Worm (Caenorhabditis elegans) whole organism, young adult: ENCODE measurements around the gene nhr-141.

ENCODE experiments used
- B0019.2 ChIP-seq: fragments of 200-800 bp; sonication (Bioruptor generic); conservative IDR thresholded peaks from 2 replicates; pipeline ENCODE4 v1.3.6; 2022; ENCODE audit warnings: missing genetic modification reagents, missing genetic modification characterization, missing compliant biosample characterization
- B0035.1 ChIP-seq: sonication (generic microtip); optimal IDR thresholded peaks from 2 replicates; lab custom pipeline; 2016; ENCODE audit warnings: missing genetic modification characterization, mild to moderate bottlenecking, missing compliant biosample characterization, missing genotype, missing genetic modification reagents
- B0336.3 ChIP-seq: fragments of 200-800 bp; sonication (Bioruptor generic); IDR thresholded peaks from 2 replicates; pipeline ENCODE4 v1.3.6; 2022; ENCODE audit warnings: missing genetic modification characterization, missing compliant biosample characterization
- C17E4.6 ChIP-seq: fragments of 200-800 bp; sonication (Bioruptor generic); IDR thresholded peaks from 2 replicates; pipeline ENCODE4 v1.3.6; 2022; ENCODE audit warnings: missing genetic modification reagents, missing genetic modification characterization, missing compliant biosample characterization
- F22D6.2 ChIP-seq: sonication (generic microtip); optimal IDR thresholded peaks from 2 replicates; lab custom pipeline; 2016; ENCODE audit warnings: mild to moderate bottlenecking, missing genetic modification characterization, missing compliant biosample characterization
- F52B5.7 ChIP-seq: sonication (generic microtip); optimal IDR thresholded peaks from 2 replicates; lab custom pipeline; 2016; ENCODE audit warnings: mild to moderate bottlenecking, missing genetic modification characterization, missing compliant biosample characterization
- F55B11.4 ChIP-seq: sonication (generic microtip); optimal IDR thresholded peaks from 2 replicates; lab custom pipeline; 2016; ENCODE audit warnings: missing compliant biosample characterization, missing genetic modification characterization, borderline replicate concordance; ENCODE audit not compliant: insufficient read depth
- F57A8.1 ChIP-seq: fragments of 200-800 bp; sonication (Bioruptor generic); optimal IDR thresholded peaks from 2 replicates; lab custom pipeline; 2018; ENCODE audit warnings: mild to moderate bottlenecking, missing genetic modification characterization, moderate library complexity, missing compliant biosample characterization
- F57C9.4 ChIP-seq: sonication (generic microtip); optimal IDR thresholded peaks from 2 replicates; lab custom pipeline; 2017; ENCODE audit warnings: mild to moderate bottlenecking, missing genetic modification characterization, missing compliant biosample characterization
- Y56A3A.18 ChIP-seq: fragments of 200-800 bp; sonication (Bioruptor generic); IDR thresholded peaks from 2 replicates; pipeline ENCODE4 v1.3.6; 2022; ENCODE audit warnings: missing genetic modification reagents, missing genetic modification characterization, missing compliant biosample characterization
- Y67H2A.10 ChIP-seq: fragments of 200-800 bp; sonication (Bioruptor generic); conservative IDR thresholded peaks from 2 replicates; pipeline ENCODE4 v1.3.6; 2022; ENCODE audit warnings: missing genetic modification reagents, missing genetic modification characterization, missing compliant biosample characterization
- Y95B8A.8 ChIP-seq: fragments of 200-800 bp; sonication (Bioruptor generic); IDR thresholded peaks from 2 replicates; pipeline ENCODE4 v1.3.6; 2022; ENCODE audit warnings: missing genetic modification reagents, missing genetic modification characterization, missing compliant biosample characterization
- akir-1 ChIP-seq: fragments of 200-800 bp; sonication (Bioruptor generic); optimal IDR thresholded peaks from 2 replicates; lab custom pipeline; 2018; ENCODE audit warnings: mild to moderate bottlenecking, missing genetic modification characterization, moderate library complexity, missing compliant biosample characterization
- aptf-2 ChIP-seq: fragments of 200-800 bp; sonication (Bioruptor generic); conservative IDR thresholded peaks from 2 replicates; pipeline ENCODE4 v1.3.6; 2022; ENCODE audit warnings: missing genetic modification reagents, missing genetic modification characterization, missing compliant biosample characterization
- atf-7 ChIP-seq: sonication (generic microtip); optimal IDR thresholded peaks from 2 replicates; lab custom pipeline; 2017; ENCODE audit warnings: mild to moderate bottlenecking, missing genetic modification characterization, missing compliant biosample characterization
- athp-1 ChIP-seq: sonication (generic microtip); optimal IDR thresholded peaks from 2 replicates; lab custom pipeline; 2017; ENCODE audit warnings: mild to moderate bottlenecking, missing genetic modification characterization, missing compliant biosample characterization
- attf-5 ChIP-seq: fragments of 200-800 bp; sonication (Bioruptor generic); optimal IDR thresholded peaks from 2 replicates; lab custom pipeline; 2018; ENCODE audit warnings: mild to moderate bottlenecking, missing genetic modification characterization, missing compliant biosample characterization
- cebp-1 ChIP-seq, 2 experiments: fragments of 200-800 bp in 1 of 2; sonication (Bioruptor generic) in 1 of 2; sonication (generic microtip) in 1 of 2; IDR thresholded peaks in 1 of 2; optimal IDR thresholded peaks in 1 of 2; 2 replicates each; pipeline versions ENCODE4 v1.3.6 to Lab custom; 2017 to 2022; ENCODE audit warnings: missing compliant biosample characterization in 2 of 2, missing genetic modification characterization in 2 of 2, mild to moderate bottlenecking in 1 of 2, missing genetic modification reagents in 1 of 2, moderate library complexity in 1 of 2
- ceh-27 ChIP-seq: fragments of 200-800 bp; sonication (Bioruptor generic); optimal IDR thresholded peaks from 2 replicates; lab custom pipeline; 2018; ENCODE audit warnings: mild to moderate bottlenecking, missing genetic modification characterization, moderate library complexity, missing compliant biosample characterization
- ceh-40 ChIP-seq: fragments of 200-800 bp; sonication (Bioruptor generic); IDR thresholded peaks from 2 replicates; pipeline ENCODE4 v1.3.6; 2022; ENCODE audit warnings: missing genetic modification characterization, missing compliant biosample characterization
- ceh-91 ChIP-seq: fragments of 200-800 bp; sonication (Bioruptor generic); IDR thresholded peaks from 2 replicates; pipeline ENCODE4 v1.3.6; 2022; ENCODE audit warnings: missing genetic modification reagents, missing genetic modification characterization, missing compliant biosample characterization
- chd-7 ChIP-seq: sonication (generic microtip); optimal IDR thresholded peaks from 2 replicates; lab custom pipeline; 2016; ENCODE audit warnings: mild to moderate bottlenecking, missing genetic modification characterization, moderate library complexity, missing compliant biosample characterization
- die-1 ChIP-seq: sonication (generic microtip); optimal IDR thresholded peaks from 2 replicates; lab custom pipeline; 2016; ENCODE audit warnings: missing genotype, mild to moderate bottlenecking, missing genetic modification characterization, missing compliant biosample characterization
- dpff-1 ChIP-seq: sonication (generic microtip); optimal IDR thresholded peaks from 2 replicates; lab custom pipeline; 2017; ENCODE audit warnings: mild to moderate bottlenecking, missing genetic modification characterization, missing compliant biosample characterization
- egrh-3 ChIP-seq: fragments of 200-800 bp; sonication (Bioruptor generic); IDR thresholded peaks from 2 replicates; pipeline ENCODE4 v1.3.6; 2022; ENCODE audit warnings: missing genetic modification reagents, missing genetic modification characterization, missing compliant biosample characterization
- ets-4 ChIP-seq: fragments of 200-800 bp; sonication (Bioruptor generic); optimal IDR thresholded peaks from 2 replicates; lab custom pipeline; 2018; ENCODE audit warnings: mild to moderate bottlenecking, missing genetic modification characterization, missing compliant biosample characterization
- fkh-3 ChIP-seq: sonication (generic microtip); optimal IDR thresholded peaks from 2 replicates; lab custom pipeline; 2016; ENCODE audit warnings: mild to moderate bottlenecking, missing genetic modification characterization, missing compliant biosample characterization
- hlh-26 ChIP-seq: fragments of 200-800 bp; sonication (Bioruptor generic); conservative IDR thresholded peaks from 2 replicates; pipeline ENCODE4 v1.3.6; 2022; ENCODE audit warnings: missing genetic modification reagents, missing genetic modification characterization, missing compliant biosample characterization
- hmg-1.2 ChIP-seq: fragments of 200-800 bp; sonication (Bioruptor generic); IDR thresholded peaks from 2 replicates; pipeline ENCODE4 v1.3.6; 2022; ENCODE audit warnings: missing genetic modification reagents, missing genetic modification characterization, missing compliant biosample characterization
- let-607 ChIP-seq, 2 experiments: fragments of 200-800 bp in 1 of 2; sonication (Bioruptor generic) in 1 of 2; sonication (generic microtip) in 1 of 2; optimal IDR thresholded peaks; 2 replicates each; lab custom pipeline; 2016 to 2018; ENCODE audit warnings: mild to moderate bottlenecking in 2 of 2, missing compliant biosample characterization in 2 of 2, missing genetic modification characterization in 2 of 2, moderate library complexity in 2 of 2, missing genotype in 1 of 2
- lin-35 ChIP-seq, 3 experiments: fragments of 150-350 bp in 2 of 3; sonication (generic microtip) in 1 of 3; optimal IDR thresholded peaks; 2 replicates each; lab custom pipeline; 2014 to 2018; ENCODE audit warnings: missing biosample characterization in 3 of 3, missing genetic modification characterization in 3 of 3, missing genetic modification reagents in 3 of 3
- lin-40 ChIP-seq: sonication (generic microtip); optimal IDR thresholded peaks from 2 replicates; lab custom pipeline; 2016; ENCODE audit warnings: missing genetic modification characterization, mild to moderate bottlenecking, missing compliant biosample characterization, missing genotype, missing genetic modification reagents
- lsl-1 ChIP-seq: fragments of 200-800 bp; sonication (Bioruptor generic); optimal IDR thresholded peaks from 2 replicates; lab custom pipeline; 2018; ENCODE audit warnings: mild to moderate bottlenecking, missing genetic modification characterization, moderate library complexity, missing compliant biosample characterization
- madf-8 ChIP-seq: fragments of 200-800 bp; sonication (Bioruptor generic); conservative IDR thresholded peaks from 2 replicates; pipeline ENCODE4 v1.3.6; 2022; ENCODE audit warnings: missing genetic modification reagents, missing genetic modification characterization, missing compliant biosample characterization
- nfyb-1 ChIP-seq: fragments of 200-800 bp; sonication (Bioruptor generic); IDR thresholded peaks from 2 replicates; pipeline ENCODE4 v1.3.6; 2022; ENCODE audit warnings: missing genetic modification reagents, missing genetic modification characterization, missing compliant biosample characterization
- nhr-27 ChIP-seq: fragments of 200-800 bp; sonication (Bioruptor generic); optimal IDR thresholded peaks from 2 replicates; lab custom pipeline; 2018; ENCODE audit warnings: mild to moderate bottlenecking, missing genetic modification characterization, moderate library complexity, missing compliant biosample characterization
- nhr-80 ChIP-seq: sonication (generic microtip); optimal IDR thresholded peaks from 2 replicates; lab custom pipeline; 2016; ENCODE audit warnings: missing genetic modification characterization, missing compliant biosample characterization
- nhr-90 ChIP-seq: sonication (generic microtip); optimal IDR thresholded peaks from 2 replicates; lab custom pipeline; 2016; ENCODE audit warnings: missing genotype, mild to moderate bottlenecking, missing genetic modification characterization, missing compliant biosample characterization
- snpc-1.1 ChIP-seq: sonication (generic microtip); optimal IDR thresholded peaks from 2 replicates; lab custom pipeline; 2017; ENCODE audit warnings: missing genetic modification characterization, mild to moderate bottlenecking, missing compliant biosample characterization, antibody characterized with exemption, moderate library complexity, missing genotype, missing genetic modification reagents; ENCODE audit not compliant: insufficient read depth
- snpc-1.3 ChIP-seq: sonication (generic microtip); optimal IDR thresholded peaks from 2 replicates; lab custom pipeline; 2017; ENCODE audit warnings: missing genetic modification characterization, mild to moderate bottlenecking, missing compliant biosample characterization, antibody characterized with exemption, moderate library complexity, missing genotype, missing genetic modification reagents; ENCODE audit not compliant: insufficient read depth
- unc-130 ChIP-seq: sonication (generic microtip); optimal IDR thresholded peaks from 2 replicates; lab custom pipeline; 2016; ENCODE audit warnings: missing genetic modification reagents, missing genetic modification characterization, missing compliant biosample characterization
- xnd-1 ChIP-seq: sonication (generic microtip); optimal IDR thresholded peaks from 2 replicates; lab custom pipeline; 2016; ENCODE audit warnings: missing genotype, missing genetic modification reagents, missing genetic modification characterization, missing compliant biosample characterization
- zfh-2 ChIP-seq: fragments of 200-800 bp; sonication (Bioruptor generic); conservative IDR thresholded peaks from 2 replicates; pipeline ENCODE4 v1.3.6; 2022; ENCODE audit warnings: missing genetic modification reagents, missing genetic modification characterization, missing compliant biosample characterization
- ztf-18 ChIP-seq: sonication (generic microtip); optimal IDR thresholded peaks from 2 replicates; lab custom pipeline; 2016; ENCODE audit warnings: missing genotype, mild to moderate bottlenecking, missing genetic modification characterization, missing compliant biosample characterization
- ztf-26 ChIP-seq: sonication (generic microtip); optimal IDR thresholded peaks from 2 replicates; lab custom pipeline; 2017; ENCODE audit warnings: missing genetic modification characterization, missing compliant biosample characterization
- ztf-3 ChIP-seq: fragments of 200-800 bp; sonication (Bioruptor generic); optimal IDR thresholded peaks from 2 replicates; lab custom pipeline; 2018; ENCODE audit warnings: mild to moderate bottlenecking, missing genetic modification characterization, missing compliant biosample characterization

Gene nhr-141

DNA sequence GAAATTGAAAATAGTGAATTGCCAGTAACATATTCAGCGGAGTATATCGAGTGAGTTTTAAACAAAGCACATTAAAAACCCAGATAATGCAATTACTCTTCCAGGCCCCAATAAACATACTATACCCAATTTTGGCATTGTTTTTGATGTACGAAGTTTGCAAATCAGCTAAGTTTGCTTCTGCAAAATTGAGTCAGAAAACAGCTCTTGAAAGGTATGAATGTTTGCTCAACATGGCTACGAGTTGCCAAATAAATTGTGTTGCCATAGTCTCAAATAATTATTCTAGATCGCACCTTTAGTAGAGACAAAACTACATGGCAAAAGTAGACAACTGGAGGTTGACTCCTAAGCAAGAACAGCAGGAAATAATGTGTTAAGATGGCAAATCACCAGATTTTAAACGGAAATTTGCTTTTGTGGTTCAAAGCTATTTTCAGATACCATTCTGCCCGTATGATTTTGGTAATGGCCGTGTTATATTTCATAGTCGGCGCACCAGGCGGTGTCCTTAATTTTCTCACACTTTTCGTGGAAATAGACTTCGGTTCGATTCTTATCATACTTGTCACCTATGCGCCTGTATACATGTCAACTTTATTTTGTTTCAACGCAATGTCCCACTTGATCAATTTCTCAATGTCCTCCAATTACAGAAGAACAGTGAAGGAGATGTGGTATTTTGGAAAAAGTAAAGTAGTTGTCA lies 11.9 kb upstream of the nhr-141 start (continued):
- TF ChIP-seq athp-1 (peak; percentile 46), hmg-1.2 (GFP tag; lab: Robert Waterston, UW) (peak; percentile 18; the same call in 1 of the 2 replicates), nfyb-1 (GFP tag; lab: Robert Waterston, UW) (peak; percentile 79), F57A8.1 (GFP tag; lab: Kevin White, UChicago) (no peak), ceh-91 (GFP tag; lab: Robert Waterston, UW) (no peak), nhr-27 (tag; lab: Kevin White, UChicago) (peak; percentile 33), F52B5.7 (tag; lab: Kevin White, UChicago) (peak; percentile 96), F55B11.4 (tag; lab: Kevin White, UChicago) (no peak), B0035.1 (tag; lab: Kevin White, UChicago) (peak; percentile 21), Y95B8A.8 (GFP tag; lab: Robert Waterston, UW) (peak; percentile 63; the same call in 1 of the 2 replicates), madf-8 (GFP tag; lab: Robert Waterston, UW) (no peak), fkh-3 (tag; lab: Kevin White, UChicago) (peak; percentile 1), ztf-26 (tag; lab: Kevin White, UChicago) (peak; percentile 40), aptf-2 (GFP tag; lab: Robert Waterston, UW) (no peak), nhr-90 (tag; lab: Kevin White, UChicago) (peak; percentile 66), atf-7 (tag; lab: Kevin White, UChicago) (peak; percentile 39), ceh-40 (GFP tag; lab: Robert Waterston, UW) (0 out of 2 replicates have a peak, but pooled peaks have one; percentile 6), chd-7 (tag; lab: Kevin White, UChicago) (peak; percentile 82), snpc-1.3 (tag; lab: Kevin White, UChicago) (no peak), dpff-1 (tag; lab: Kevin White, UChicago) (no peak), nhr-80 (tag; lab: Kevin White, UChicago) (peak; percentile 58), akir-1 (no peak), ets-4 (GFP tag; lab: Kevin White, UChicago) (peak; percentile 63), egrh-3 (GFP tag; lab: Robert Waterston, UW) (no peak), B0019.2 (GFP tag; lab: Robert Waterston, UW) (no peak), C17E4.6 (GFP tag; lab: Robert Waterston, UW) (no peak), zfh-2 (GFP tag; lab: Robert Waterston, UW) (no peak), lin-35 (GFP tag; optimal IDR thresholded peaks at IDR 0.05; lab: Kevin White, UChicago) (peak in 1 of 3 experiments; percentile 29), F57C9.4 (tag; lab: Kevin White, UChicago) (peak; percentile 50), Y56A3A.18 (peak; percentile 56), lin-40 (tag; lab: Kevin White, UChicago) (no peak), cebp-1 (GFP tag; IDR thresholded peaks at IDR 0.05; lab: Robert Waterston, UW) (no peak; the same call in 1 of the 2 replicates), cebp-1 (tag; optimal IDR thresholded peaks at IDR 0.05; lab: Kevin White, UChicago) (peak; percentile 70), unc-130 (GFP tag; lab: Kevin White, UChicago) (no peak), Y67H2A.10 (GFP tag; lab: Robert Waterston, UW) (no peak), die-1 (no peak), lsl-1 (no peak), xnd-1 (tag; lab: Kevin White, UChicago) (no peak), ztf-18 (no peak), snpc-1.1 (tag; lab: Kevin White, UChicago) (no peak), ceh-27 (GFP tag; lab: Kevin White, UChicago) (peak; percentile 9), let-607 (tag; optimal IDR thresholded peaks at IDR 0.05; lab: Kevin White, UChicago) (peak in 1 of 2 experiments; percentile 42), B0336.3 (peak; percentile 67), attf-5 (GFP tag; lab: Kevin White, UChicago) (peak; percentile 50), hlh-26 (GFP tag; lab: Robert Waterston, UW) (no peak), ztf-3 (GFP tag; lab: Kevin White, UChicago) (peak; percentile 22), F22D6.2 (tag; lab: Kevin White, UChicago) (no peak)
